Worm (Caenorhabditis elegans) whole organism, early embryonic: ENCODE measurements around the gene gldi-11.

Experiments
- B0310.2 ChIP-seq: sonication (generic microtip); optimal IDR thresholded peaks from 2 replicates; lab custom pipeline; 2016; ENCODE audit warnings: mild to moderate bottlenecking, missing genetic modification characterization, missing compliant biosample characterization
- aly-1 ChIP-seq: sonication (generic microtip); optimal IDR thresholded peaks from 2 replicates; lab custom pipeline; 2016; ENCODE audit warnings: missing genetic modification characterization, missing compliant biosample characterization
- ama-1 ChIP-seq: fragments of 150-350 bp; optimal IDR thresholded peaks from 2 replicates; lab custom pipeline; 2014
- ets-7 ChIP-seq: sonication (generic microtip); optimal IDR thresholded peaks from 2 replicates; lab custom pipeline; 2016; ENCODE audit warnings: missing genotype, missing genetic modification characterization, missing compliant biosample characterization
- hmbx-1 ChIP-seq: sonication (generic microtip); optimal IDR thresholded peaks from 2 replicates; lab custom pipeline; 2016; ENCODE audit warnings: mild to moderate bottlenecking, missing genetic modification characterization, missing compliant biosample characterization
- tra-4 ChIP-seq: sonication (generic microtip); optimal IDR thresholded peaks from 2 replicates; lab custom pipeline; 2017; ENCODE audit warnings: missing genetic modification characterization, missing compliant biosample characterization

DNA sequence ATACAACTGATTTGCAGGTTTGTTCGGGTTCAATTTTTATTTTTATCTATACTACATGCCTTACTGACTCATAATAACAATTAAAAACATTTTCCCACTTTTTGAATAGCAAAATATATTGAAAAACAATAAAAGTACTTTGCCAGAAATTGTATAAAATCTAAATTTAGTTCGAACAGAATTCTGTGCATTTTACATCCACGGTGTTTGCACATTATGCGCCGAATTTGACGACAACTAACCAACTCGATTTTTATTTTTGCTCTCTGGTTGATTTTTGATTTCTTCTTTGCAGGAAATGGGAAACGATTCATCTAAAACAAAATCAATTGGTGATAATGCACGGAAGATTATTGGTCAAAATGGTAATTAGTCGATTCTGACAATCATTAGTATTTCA is 1.2 kb upstream of the gldi-11 start:
- TF ChIP-seq ets-7 (no peak), hmbx-1 (tag; lab: Kevin White, UChicago) (no peak), aly-1 (tag; lab: Kevin White, UChicago) (no peak), tra-4 (no peak), B0310.2 (tag; lab: Kevin White, UChicago) (no peak), ama-1 (lab: Kevin White, UChicago) (no peak)
